Worm (Caenorhabditis elegans) whole organism, L2 larva: ENCODE results near the gene Y41E3.7.

ENCODE experiments used
- C34F6.9 ChIP-seq: fragments of 150-350 bp; optimal IDR thresholded peaks from 2 replicates; lab custom pipeline; 2014; ENCODE audit warnings: missing biosample characterization, missing genetic modification characterization
- F13H6.1 ChIP-seq: sonication (generic microtip); optimal IDR thresholded peaks from 2 replicates; lab custom pipeline; 2016; ENCODE audit warnings: missing genetic modification characterization, missing compliant biosample characterization
- R02D3.7 ChIP-seq: fragments of 150-350 bp; optimal IDR thresholded peaks from 2 replicates; lab custom pipeline; 2014; ENCODE audit warnings: missing biosample characterization, missing genetic modification characterization
- Y55F3AM.14 ChIP-seq: fragments of 200-800 bp; sonication (Bioruptor generic); optimal IDR thresholded peaks from 2 replicates; lab custom pipeline; 2018; ENCODE audit warnings: mild to moderate bottlenecking, missing genetic modification characterization, missing compliant biosample characterization
- ZK546.5 ChIP-seq: sonication (generic microtip); optimal IDR thresholded peaks from 2 replicates; lab custom pipeline; 2017; ENCODE audit warnings: missing biosample characterization, missing genetic modification characterization
- alr-1 ChIP-seq: fragments of 150-350 bp; optimal IDR thresholded peaks from 2 replicates; lab custom pipeline; 2014; ENCODE audit warnings: missing biosample characterization, missing genetic modification characterization
- aly-2 ChIP-seq: fragments of 150-350 bp; optimal IDR thresholded peaks from 2 replicates; lab custom pipeline; 2014; ENCODE audit warnings: missing biosample characterization, missing genetic modification characterization
- ama-1 ChIP-seq: fragments of 150-350 bp; optimal IDR thresholded peaks from 2 replicates; lab custom pipeline; 2018; ENCODE audit warnings: inconsistent platforms
- blmp-1 ChIP-seq: sonication (generic microtip); optimal IDR thresholded peaks from 2 replicates; lab custom pipeline; 2017; ENCODE audit warnings: missing genetic modification characterization, mild to moderate bottlenecking, missing compliant biosample characterization, antibody characterized with exemption, moderate library complexity; ENCODE audit not compliant: insufficient read depth
- ceh-16 ChIP-seq: fragments of 150-350 bp; optimal IDR thresholded peaks from 2 replicates; lab custom pipeline; 2014; ENCODE audit warnings: missing biosample characterization, missing genetic modification characterization
- ceh-82 ChIP-seq: fragments of 150-350 bp; optimal IDR thresholded peaks from 2 replicates; lab custom pipeline; 2014; ENCODE audit warnings: missing biosample characterization, missing genetic modification characterization
- crh-2 ChIP-seq: sonication (generic microtip); optimal IDR thresholded peaks from 2 replicates; lab custom pipeline; 2017; ENCODE audit warnings: missing biosample characterization, missing genetic modification characterization
- dmd-4 ChIP-seq: sonication (generic microtip); optimal IDR thresholded peaks from 2 replicates; lab custom pipeline; 2017; ENCODE audit warnings: missing biosample characterization, missing genetic modification characterization
- egl-27 ChIP-seq: sonication (generic microtip); optimal IDR thresholded peaks from 3 replicates; lab custom pipeline; 2017; ENCODE audit warnings: missing biosample characterization, missing genetic modification reagents, missing genetic modification characterization
- elt-1 ChIP-seq: fragments of 150-350 bp; optimal IDR thresholded peaks from 2 replicates; lab custom pipeline; 2014; ENCODE audit warnings: missing biosample characterization, missing genetic modification characterization
- elt-3 ChIP-seq: sonication (generic microtip); optimal IDR thresholded peaks from 2 replicates; lab custom pipeline; 2017; ENCODE audit warnings: missing biosample characterization, missing genetic modification characterization
- fos-1 ChIP-seq: fragments of 150-350 bp; optimal IDR thresholded peaks from 2 replicates; lab custom pipeline; 2014; ENCODE audit warnings: missing biosample characterization, missing genetic modification characterization
- gmeb-1 ChIP-seq: fragments of 150-350 bp; optimal IDR thresholded peaks from 2 replicates; lab custom pipeline; 2014; ENCODE audit warnings: missing biosample characterization, missing genetic modification characterization
- lin-11 ChIP-seq: fragments of 150-350 bp; sonication (generic microtip); optimal IDR thresholded peaks from 2 replicates; lab custom pipeline; 2014; ENCODE audit warnings: missing biosample characterization, missing genetic modification characterization, inconsistent platforms, mixed read lengths
- lin-13 ChIP-seq: fragments of 150-350 bp; optimal IDR thresholded peaks from 2 replicates; lab custom pipeline; 2014; ENCODE audit warnings: missing biosample characterization, missing genetic modification reagents, missing genetic modification characterization
- lin-39 ChIP-seq: fragments of 150-350 bp; optimal IDR thresholded peaks from 2 replicates; lab custom pipeline; 2014; ENCODE audit warnings: missing biosample characterization, missing genetic modification reagents, missing genetic modification characterization
- lsy-2 ChIP-seq, 2 experiments: fragments of 150-350 bp in 1 of 2; sonication (generic microtip) in 1 of 2; optimal IDR thresholded peaks; 2 replicates each; lab custom pipeline; 2014 to 2017; ENCODE audit warnings: missing biosample characterization in 2 of 2, missing genetic modification characterization in 2 of 2
- mab-5 ChIP-seq: fragments of 150-350 bp; optimal IDR thresholded peaks from 2 replicates; lab custom pipeline; 2014; ENCODE audit warnings: missing biosample characterization, missing genetic modification characterization
- mbf-1 ChIP-seq: sonication (generic microtip); optimal IDR thresholded peaks from 2 replicates; lab custom pipeline; 2017; ENCODE audit warnings: missing biosample characterization, missing genetic modification characterization
- mdl-1 ChIP-seq, 2 experiments: fragments of 150-350 bp in 1 of 2; sonication (generic microtip) in 1 of 2; optimal IDR thresholded peaks; 2 replicates each; lab custom pipeline; 2017; ENCODE audit warnings: missing biosample characterization in 2 of 2, missing genetic modification characterization in 2 of 2
- nhr-10 ChIP-seq: sonication (generic microtip); optimal IDR thresholded peaks from 2 replicates; lab custom pipeline; 2017; ENCODE audit warnings: missing biosample characterization, missing genetic modification characterization
- nhr-11 ChIP-seq: fragments of 150-350 bp; optimal IDR thresholded peaks from 2 replicates; lab custom pipeline; 2014; ENCODE audit warnings: missing biosample characterization, missing genetic modification characterization
- nhr-12 ChIP-seq: fragments of 150-350 bp; optimal IDR thresholded peaks from 2 replicates; lab custom pipeline; 2014; ENCODE audit warnings: missing biosample characterization, missing genetic modification characterization
- nhr-129 ChIP-seq: fragments of 150-350 bp; optimal IDR thresholded peaks from 2 replicates; lab custom pipeline; 2014; ENCODE audit warnings: missing biosample characterization, missing genetic modification characterization
- nhr-21 ChIP-seq: fragments of 150-350 bp; optimal IDR thresholded peaks from 2 replicates; lab custom pipeline; 2014; ENCODE audit warnings: missing biosample characterization, missing genetic modification characterization
- nhr-23 ChIP-seq: fragments of 150-350 bp; optimal IDR thresholded peaks from 2 replicates; lab custom pipeline; 2014; ENCODE audit warnings: missing biosample characterization, missing genetic modification reagents, missing genetic modification characterization
- nhr-237 ChIP-seq: fragments of 150-350 bp; optimal IDR thresholded peaks from 2 replicates; lab custom pipeline; 2014; ENCODE audit warnings: missing biosample characterization, missing genetic modification characterization
- nhr-25 ChIP-seq: fragments of 150-350 bp; sonication (generic microtip); optimal IDR thresholded peaks from 3 replicates; lab custom pipeline; 2014; ENCODE audit warnings: missing biosample characterization, missing genetic modification characterization
- nhr-6 ChIP-seq: fragments of 150-350 bp; optimal IDR thresholded peaks from 2 replicates; lab custom pipeline; 2014; ENCODE audit warnings: missing biosample characterization, missing genetic modification characterization
- nhr-77 ChIP-seq: fragments of 150-350 bp; optimal IDR thresholded peaks from 2 replicates; lab custom pipeline; 2014; ENCODE audit warnings: missing biosample characterization, missing genetic modification characterization
- peb-1 ChIP-seq: fragments of 150-350 bp; optimal IDR thresholded peaks from 2 replicates; lab custom pipeline; 2014; ENCODE audit warnings: missing biosample characterization, missing genetic modification characterization
- sem-4 ChIP-seq: fragments of 150-350 bp; optimal IDR thresholded peaks from 2 replicates; lab custom pipeline; 2014; ENCODE audit warnings: missing biosample characterization, missing genetic modification reagents, missing genetic modification characterization
- skn-1 ChIP-seq: sonication (generic microtip); optimal IDR thresholded peaks from 2 replicates; lab custom pipeline; 2017; ENCODE audit warnings: missing biosample characterization, missing genetic modification characterization
- sma-3 ChIP-seq: sonication (generic microtip); optimal IDR thresholded peaks from 2 replicates; lab custom pipeline; 2016; ENCODE audit warnings: missing genetic modification reagents, missing genetic modification characterization, missing compliant biosample characterization
- sma-9 ChIP-seq, 2 experiments: fragments of 150-350 bp in 1 of 2; sonication (generic microtip) in 1 of 2; optimal IDR thresholded peaks; 2 replicates each; lab custom pipeline; 2014 to 2016; ENCODE audit warnings: missing genetic modification characterization in 2 of 2, mild to moderate bottlenecking in 1 of 2, missing biosample characterization in 1 of 2, missing compliant biosample characterization in 1 of 2, missing genetic modification reagents in 1 of 2, moderate library complexity in 1 of 2
- snpc-4 ChIP-seq: fragments of 150-350 bp; optimal IDR thresholded peaks from 2 replicates; lab custom pipeline; 2014; ENCODE audit warnings: missing biosample characterization, missing genetic modification characterization
- unc-39 ChIP-seq: fragments of 150-350 bp; optimal IDR thresholded peaks from 2 replicates; lab custom pipeline; 2014; ENCODE audit warnings: missing biosample characterization, missing genetic modification characterization
- unc-55 ChIP-seq: fragments of 150-350 bp; sonication (generic microtip); optimal IDR thresholded peaks from 3 replicates; lab custom pipeline; 2014; ENCODE audit warnings: missing biosample characterization, missing genetic modification reagents, missing genetic modification characterization
- unc-62 ChIP-seq: fragments of 150-350 bp; optimal IDR thresholded peaks from 2 replicates; lab custom pipeline; 2014; ENCODE audit warnings: missing biosample characterization, missing genetic modification reagents, missing genetic modification characterization
- zag-1 ChIP-seq: fragments of 150-350 bp; optimal IDR thresholded peaks from 2 replicates; lab custom pipeline; 2014; ENCODE audit warnings: missing biosample characterization, missing genetic modification characterization
- ztf-1 ChIP-seq: fragments of 200-800 bp; sonication (Bioruptor generic); conservative IDR thresholded peaks from 2 replicates; pipeline ENCODE4 v1.3.6; 2022; ENCODE audit warnings: missing genetic modification characterization, missing compliant biosample characterization
- ztf-11 ChIP-seq: sonication (generic microtip); optimal IDR thresholded peaks from 2 replicates; lab custom pipeline; 2017; ENCODE audit warnings: missing biosample characterization, missing genetic modification characterization
- ztf-4 ChIP-seq: fragments of 150-350 bp; optimal IDR thresholded peaks from 2 replicates; lab custom pipeline; 2014; ENCODE audit warnings: missing biosample characterization, missing genetic modification characterization

Gene Y41E3.7

DNA sequence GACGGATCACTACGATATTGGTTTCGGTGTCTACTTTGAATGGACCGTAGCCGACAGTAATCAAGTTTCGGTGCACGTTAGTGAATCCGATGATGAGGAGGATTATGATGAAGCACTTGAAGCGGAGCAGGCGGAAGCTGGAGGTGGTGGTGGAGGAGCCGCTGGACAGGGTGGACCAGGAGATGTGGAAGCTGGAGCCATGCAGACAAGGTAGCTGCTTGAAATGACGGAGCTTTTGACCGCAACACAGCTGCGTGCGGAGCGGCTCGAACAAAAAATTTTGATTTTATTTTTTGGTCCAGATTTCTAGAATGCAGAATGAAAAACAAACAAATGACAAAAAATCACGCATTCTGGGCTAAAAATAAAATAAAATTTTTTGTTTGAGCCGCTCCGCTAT lies 10.6 kb downstream of the Y41E3.7 start:
- TF ChIP-seq C34F6.9 (tag; lab: Kevin White, UChicago), result no peak
- TF ChIP-seq nhr-129 (tag; lab: Kevin White, UChicago), result no peak
- TF ChIP-seq ZK546.5 (tag; lab: Kevin White, UChicago), result no peak
- no peak for TF ChIP-seq F13H6.1
- no peak for TF ChIP-seq sma-3 (GFP tag; lab: Kevin White, UChicago)
- TF ChIP-seq mbf-1 (tag; lab: Kevin White, UChicago), result no peak
- no peak for TF ChIP-seq nhr-12 (tag; lab: Kevin White, UChicago)
- no peak for TF ChIP-seq fos-1
- TF ChIP-seq snpc-4 (tag; lab: Kevin White, UChicago), result no peak
- no peak for TF ChIP-seq nhr-237 (tag; lab: Kevin White, UChicago)
- TF ChIP-seq gmeb-1 (tag; lab: Kevin White, UChicago), result no peak
- no peak for TF ChIP-seq ztf-1 (GFP tag; lab: Robert Waterston, UW)
- no peak for TF ChIP-seq ceh-16
- no peak for TF ChIP-seq nhr-23 (tag; lab: Kevin White, UChicago)
- TF ChIP-seq ztf-11 (tag; lab: Kevin White, UChicago), result no peak
- TF ChIP-seq lin-11 (tag; lab: Kevin White, UChicago), result no peak
- no peak for TF ChIP-seq ztf-4
- TF ChIP-seq, all 48 proteins: peak for 0

DNA sequence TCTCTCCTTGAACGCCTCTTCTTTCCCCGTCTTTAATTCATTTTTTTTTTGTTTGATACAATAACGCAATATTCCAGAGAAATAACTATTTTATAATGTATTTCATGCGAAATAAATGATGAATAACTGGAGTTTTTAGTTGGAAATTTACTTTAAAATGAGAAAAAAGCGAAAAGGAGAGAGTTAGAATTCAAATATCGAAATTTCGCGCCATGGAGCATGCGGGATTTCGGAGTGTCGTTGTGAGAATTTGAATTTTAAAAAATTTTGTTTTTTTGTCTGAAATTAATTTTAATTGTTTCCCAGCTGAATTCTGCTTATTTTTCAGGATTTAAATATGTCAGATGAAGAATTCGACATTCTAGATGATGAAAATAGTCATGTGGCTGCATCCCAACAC lies 11.5 kb downstream of the Y41E3.7 start, which contains the start of gene fcd-2:
TSS of gene fcd-2 (plus strand) at position 327 of the 400 bp plus-strand sequence.
- no peak for TF ChIP-seq egl-27 (tag; lab: Kevin White, UChicago)
- TF ChIP-seq mbf-1 (tag; lab: Kevin White, UChicago), result no peak
- peak; percentile 63 for TF ChIP-seq lin-13 (GFP tag; lab: Kevin White, UChicago)
- TF ChIP-seq unc-39 (tag; lab: Kevin White, UChicago), result no peak
- no peak for TF ChIP-seq aly-2 (tag; lab: Kevin White, UChicago)
- TF ChIP-seq Y55F3AM.14, result no peak
- no peak for TF ChIP-seq F13H6.1
- peak; percentile 66 for TF ChIP-seq C34F6.9 (tag; lab: Kevin White, UChicago)
- peak in 1 of 2 experiments; percentile 67 for TF ChIP-seq lsy-2 (tag; optimal IDR thresholded peaks at IDR 0.05; lab: Kevin White, UChicago)
- no peak for TF ChIP-seq nhr-23 (tag; lab: Kevin White, UChicago)
- TF ChIP-seq crh-2 (tag; lab: Kevin White, UChicago), result peak; percentile 48
- TF ChIP-seq nhr-10, result no peak
- no peak for TF ChIP-seq ZK546.5 (tag; lab: Kevin White, UChicago)
- peak; percentile 76 for TF ChIP-seq unc-55
- TF ChIP-seq ceh-16, result no peak
- peak; percentile 73 for TF ChIP-seq nhr-129 (tag; lab: Kevin White, UChicago)
- TF ChIP-seq skn-1 (tag; lab: Kevin White, UChicago), result no peak
- TF ChIP-seq lin-39 (tag; lab: Kevin White, UChicago), result no peak
- TF ChIP-seq nhr-21 (tag; lab: Kevin White, UChicago), result no peak
- TF ChIP-seq dmd-4 (tag; lab: Kevin White, UChicago), result no peak
- no peak for TF ChIP-seq nhr-237 (tag; lab: Kevin White, UChicago)
- no peak for TF ChIP-seq peb-1 (tag; lab: Kevin White, UChicago)
- TF ChIP-seq alr-1 (tag; lab: Kevin White, UChicago), result no peak
- TF ChIP-seq fos-1, result peak; percentile 24
- no peak for TF ChIP-seq nhr-6 (tag; lab: Kevin White, UChicago)
- TF ChIP-seq mab-5, result no peak
- no peak for TF ChIP-seq zag-1 (tag; lab: Kevin White, UChicago)
- TF ChIP-seq sem-4 (tag; lab: Kevin White, UChicago), result no peak
- TF ChIP-seq sma-9 (GFP tag; optimal IDR thresholded peaks at IDR 0.05; lab: Kevin White, UChicago), result no peak
- TF ChIP-seq sma-9 (tag; optimal IDR thresholded peaks at IDR 0.05; lab: Kevin White, UChicago), result no peak
- TF ChIP-seq sma-3 (GFP tag; lab: Kevin White, UChicago), result peak; percentile 21
- no peak for TF ChIP-seq nhr-11 (tag; lab: Kevin White, UChicago)
- no peak for TF ChIP-seq lin-11 (tag; lab: Kevin White, UChicago)
- TF ChIP-seq blmp-1, result no peak
- no peak for TF ChIP-seq nhr-12 (tag; lab: Kevin White, UChicago)
- no peak for TF ChIP-seq unc-62 (GFP tag; lab: Kevin White, UChicago)
- no peak for TF ChIP-seq R02D3.7 (tag; lab: Kevin White, UChicago)
- peak; percentile 22 for TF ChIP-seq nhr-25 (tag; lab: Kevin White, UChicago)
- no peak for TF ChIP-seq ztf-1 (GFP tag; lab: Robert Waterston, UW)
- TF ChIP-seq nhr-77 (tag; lab: Kevin White, UChicago), result no peak
- no peak for TF ChIP-seq ceh-82 (tag; lab: Kevin White, UChicago)
- no peak for TF ChIP-seq elt-1 (tag; lab: Kevin White, UChicago)
- TF ChIP-seq ztf-11 (tag; lab: Kevin White, UChicago), result no peak
- no peak for TF ChIP-seq mdl-1 (tag; optimal IDR thresholded peaks at IDR 0.05; lab: Kevin White, UChicago)
- peak; percentile 3 for TF ChIP-seq ztf-4
- TF ChIP-seq ama-1 (lab: Kevin White, UChicago), result no peak
- peak; percentile 86 for TF ChIP-seq gmeb-1 (tag; lab: Kevin White, UChicago)
- TF ChIP-seq elt-3 (tag; lab: Kevin White, UChicago), result no peak
- no peak for TF ChIP-seq snpc-4 (tag; lab: Kevin White, UChicago)
